Worm (Caenorhabditis elegans): ENCODE results near the gene rrp-1.

DNA sequence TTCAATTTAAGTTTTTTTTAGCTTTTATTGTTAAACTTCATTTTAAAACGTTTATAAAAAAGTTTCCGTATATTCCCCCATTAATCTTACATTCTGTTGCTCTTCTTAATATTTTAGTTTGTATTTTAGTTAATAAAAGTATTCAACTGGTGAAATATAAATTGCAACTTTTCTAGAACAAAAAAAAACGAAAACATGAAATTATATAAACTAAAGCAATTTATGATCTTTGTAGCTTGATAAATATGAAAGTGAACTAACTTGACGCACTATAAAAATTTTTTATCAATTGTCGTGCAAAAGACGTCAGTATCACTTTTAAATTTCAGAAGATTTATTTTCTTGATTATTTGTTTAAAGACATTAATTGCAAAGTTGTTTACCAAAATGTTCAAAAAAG, 35.6 kb upstream of the rrp-1 start, which contains the start of gene F44D12.2:
- TF ChIP-seq ceh-20 (GFP tag; IDR thresholded peaks at IDR 0.05) (no peak), Y75B8A.6 (GFP tag; IDR thresholded peaks at IDR 0.05) (no peak), lin-13 (GFP tag; optimal IDR thresholded peaks at IDR 0.05) (no peak), hlh-30 (tag; optimal IDR thresholded peaks at IDR 0.05; ENCODE audit: insufficient read depth) (no peak), snpc-4 (tag; optimal IDR thresholded peaks at IDR 0.05) (no peak), mdl-1 (tag; optimal IDR thresholded peaks at IDR 0.05) (no peak), aly-2 (tag; optimal IDR thresholded peaks at IDR 0.05) (no peak), dve-1 (tag; optimal IDR thresholded peaks at IDR 0.05; ENCODE audit: insufficient read depth) (no peak), jun-1 (tag; optimal IDR thresholded peaks at IDR 0.05) (no peak), T20F7.1 (GFP tag; optimal IDR thresholded peaks at IDR 0.05) (no peak), daf-12 (tag; optimal IDR thresholded peaks at IDR 0.05) (no peak)
